Worm (Caenorhabditis elegans) whole organism, L4 larva: Measurements from ENCODE around the gene dpy-10.

ENCODE experiments used
- D1046.2 ChIP-seq: fragments of 200-800 bp; sonication (Bioruptor generic); IDR thresholded peaks from 2 replicates; pipeline ENCODE4 v1.3.6; 2022; ENCODE audit warnings: missing genetic modification characterization, missing compliant biosample characterization
- F10B5.3 ChIP-seq: sonication (generic microtip); optimal IDR thresholded peaks from 2 replicates; lab custom pipeline; 2016; ENCODE audit warnings: mild to moderate bottlenecking, missing genetic modification characterization, missing compliant biosample characterization
- F26F4.8 ChIP-seq: fragments of 200-800 bp; sonication (Bioruptor generic); conservative IDR thresholded peaks from 2 replicates; pipeline ENCODE4 v1.3.6; 2022; ENCODE audit warnings: missing genetic modification characterization, missing compliant biosample characterization
- F37D6.2 ChIP-seq: sonication (generic microtip); optimal IDR thresholded peaks from 2 replicates; lab custom pipeline; 2016; ENCODE audit warnings: mild to moderate bottlenecking, missing genetic modification characterization, missing compliant biosample characterization
- F44E2.7 ChIP-seq: fragments of 200-800 bp; sonication (Bioruptor generic); IDR thresholded peaks from 2 replicates; pipeline ENCODE4 v2.1.2; 2022; ENCODE audit warnings: missing genetic modification characterization, missing compliant biosample characterization
- Y105C5A.15 ChIP-seq: fragments of 200-800 bp; sonication (Bioruptor generic); IDR thresholded peaks from 2 replicates; pipeline ENCODE4 v1.3.6; 2022; ENCODE audit warnings: missing genetic modification characterization, missing compliant biosample characterization
- Y48G9A.11 ChIP-seq: fragments of 200-800 bp; sonication (Bioruptor generic); IDR thresholded peaks from 2 replicates; pipeline ENCODE4 v1.3.6; 2022; ENCODE audit warnings: missing genetic modification reagents, missing genetic modification characterization, missing compliant biosample characterization
- Y5F2A.4 ChIP-seq: fragments of 200-800 bp; sonication (Bioruptor generic); optimal IDR thresholded peaks from 2 replicates; lab custom pipeline; 2018; ENCODE audit warnings: mild to moderate bottlenecking, missing genetic modification characterization, missing compliant biosample characterization
- aha-1 ChIP-seq: fragments of 150-350 bp; peaks from one replicate; lab custom pipeline; 2014; ENCODE audit warnings: missing biosample characterization, missing genetic modification characterization
- arid-1 ChIP-seq: fragments of 200-800 bp; sonication (Bioruptor generic); conservative IDR thresholded peaks from 2 replicates; pipeline ENCODE4 v1.3.6; 2022; ENCODE audit warnings: missing genetic modification reagents, missing genetic modification characterization, missing compliant biosample characterization
- attf-4 ChIP-seq: sonication (generic microtip); optimal IDR thresholded peaks from 3 replicates; lab custom pipeline; 2017; ENCODE audit warnings: missing biosample characterization, missing genetic modification characterization
- ceh-82 ChIP-seq: sonication (generic microtip); optimal IDR thresholded peaks from 2 replicates; lab custom pipeline; 2017; ENCODE audit warnings: missing biosample characterization, missing genetic modification characterization
- ces-1 ChIP-seq: fragments of 150-350 bp; sonication (generic microtip); optimal IDR thresholded peaks from 4 replicates; lab custom pipeline; 2014; ENCODE audit warnings: missing biosample characterization, missing genetic modification reagents, missing genetic modification characterization
- cey-2 ChIP-seq: sonication (generic microtip); optimal IDR thresholded peaks from 3 replicates; lab custom pipeline; 2017; ENCODE audit warnings: missing genetic modification characterization, mild to moderate bottlenecking, missing compliant biosample characterization, antibody characterized with exemption, borderline replicate concordance; ENCODE audit not compliant: insufficient read depth
- daf-16 ChIP-seq, 3 experiments: sonication (generic microtip); optimal IDR thresholded peaks; 2 replicates each; lab custom pipeline; 2016 to 2017; ENCODE audit warnings: missing genetic modification characterization in 3 of 3, missing genetic modification reagents in 3 of 3, mild to moderate bottlenecking in 2 of 3, missing compliant biosample characterization in 2 of 3, missing biosample characterization in 1 of 3, moderate library complexity in 1 of 3
- daf-19 ChIP-seq: fragments of 200-800 bp; sonication (Bioruptor generic); conservative IDR thresholded peaks from 2 replicates; pipeline ENCODE4 v1.3.6; 2022; ENCODE audit warnings: missing genetic modification characterization, missing compliant biosample characterization
- daf-8 ChIP-seq: fragments of 200-800 bp; sonication (Bioruptor generic); IDR thresholded peaks from 2 replicates; pipeline ENCODE4 v1.3.6; 2022; ENCODE audit warnings: missing genetic modification characterization, missing compliant biosample characterization
- dmd-6 ChIP-seq: fragments of 200-800 bp; sonication (Bioruptor generic); IDR thresholded peaks from 2 replicates; pipeline ENCODE4 v1.3.6; 2022; ENCODE audit warnings: missing genetic modification reagents, missing genetic modification characterization, missing compliant biosample characterization
- dve-1 ChIP-seq: sonication (generic microtip); optimal IDR thresholded peaks from 2 replicates; lab custom pipeline; 2017; ENCODE audit warnings: antibody characterized with exemption, mild to moderate bottlenecking, missing genetic modification characterization, missing compliant biosample characterization; ENCODE audit not compliant: insufficient read depth
- gei-8 ChIP-seq: fragments of 200-800 bp; sonication (Bioruptor generic); optimal IDR thresholded peaks from 2 replicates; lab custom pipeline; 2018; ENCODE audit warnings: mild to moderate bottlenecking, missing genetic modification characterization, missing compliant biosample characterization
- hlh-11 ChIP-seq: fragments of 200-800 bp; sonication (Bioruptor generic); optimal IDR thresholded peaks from 2 replicates; lab custom pipeline; 2018; ENCODE audit warnings: mild to moderate bottlenecking, missing genetic modification characterization, missing compliant biosample characterization
- hlh-30 ChIP-seq: sonication (generic microtip); optimal IDR thresholded peaks from 2 replicates; lab custom pipeline; 2017; ENCODE audit warnings: antibody characterized with exemption, mild to moderate bottlenecking, missing genetic modification characterization, missing compliant biosample characterization; ENCODE audit not compliant: insufficient read depth
- jun-1 ChIP-seq: fragments of 150-350 bp; optimal IDR thresholded peaks from 2 replicates; lab custom pipeline; 2014; ENCODE audit warnings: missing biosample characterization, missing genetic modification reagents, missing genetic modification characterization
- lin-1 ChIP-seq: fragments of 200-800 bp; sonication (Bioruptor generic); IDR thresholded peaks from 2 replicates; pipeline ENCODE4 v1.3.6; 2022; ENCODE audit warnings: missing genetic modification reagents, missing genetic modification characterization, missing compliant biosample characterization
- lir-3 ChIP-seq: sonication (generic microtip); optimal IDR thresholded peaks from 2 replicates; lab custom pipeline; 2016; ENCODE audit warnings: mild to moderate bottlenecking, missing genetic modification characterization, missing compliant biosample characterization
- lsy-2 ChIP-seq, 2 experiments: fragments of 150-350 bp in 1 of 2; sonication (generic microtip) in 1 of 2; optimal IDR thresholded peaks; 2 replicates each; lab custom pipeline; 2014 to 2017; ENCODE audit warnings: missing biosample characterization in 2 of 2, missing genetic modification characterization in 2 of 2
- madf-9 ChIP-seq: fragments of 200-800 bp; sonication (Bioruptor generic); conservative IDR thresholded peaks from 2 replicates; pipeline ENCODE4 v1.3.6; 2022; ENCODE audit warnings: missing genetic modification reagents, missing genetic modification characterization, missing compliant biosample characterization
- mxl-2 ChIP-seq: fragments of 200-800 bp; sonication (Bioruptor generic); conservative IDR thresholded peaks from 2 replicates; pipeline ENCODE4 v1.3.6; 2022; ENCODE audit warnings: missing genetic modification reagents, missing genetic modification characterization, missing compliant biosample characterization
- nhr-10 ChIP-seq: fragments of 150-350 bp; optimal IDR thresholded peaks from 2 replicates; lab custom pipeline; 2014; ENCODE audit warnings: missing biosample characterization, missing genetic modification characterization
- nhr-102 ChIP-seq: sonication (generic microtip); optimal IDR thresholded peaks from 2 replicates; lab custom pipeline; 2016; ENCODE audit warnings: mild to moderate bottlenecking, missing genetic modification characterization, moderate library complexity, missing compliant biosample characterization
- nhr-11 ChIP-seq: fragments of 150-350 bp; optimal IDR thresholded peaks from 2 replicates; lab custom pipeline; 2014; ENCODE audit warnings: missing biosample characterization, missing genetic modification characterization
- nhr-111 ChIP-seq: fragments of 200-800 bp; sonication (Bioruptor generic); optimal IDR thresholded peaks from 2 replicates; lab custom pipeline; 2018; ENCODE audit warnings: mild to moderate bottlenecking, missing genetic modification characterization, missing compliant biosample characterization
- nhr-237 ChIP-seq: sonication (generic microtip); optimal IDR thresholded peaks from 2 replicates; lab custom pipeline; 2017; ENCODE audit warnings: missing biosample characterization, missing genetic modification characterization
- nhr-28 ChIP-seq: fragments of 150-350 bp; optimal IDR thresholded peaks from 2 replicates; lab custom pipeline; 2014; ENCODE audit warnings: missing biosample characterization, missing genetic modification characterization
- nhr-76 ChIP-seq: fragments of 150-350 bp; optimal IDR thresholded peaks from 2 replicates; lab custom pipeline; 2014; ENCODE audit warnings: missing biosample characterization, missing genetic modification characterization
- php-3 ChIP-seq: fragments of 200-800 bp; sonication (Bioruptor generic); IDR thresholded peaks from 2 replicates; pipeline ENCODE4 v1.3.6; 2022; ENCODE audit warnings: missing genetic modification reagents, missing genetic modification characterization, missing compliant biosample characterization
- pqm-1 ChIP-seq: sonication (generic microtip); optimal IDR thresholded peaks from 2 replicates; lab custom pipeline; 2017; ENCODE audit warnings: missing biosample characterization, missing genetic modification characterization
- saeg-2 ChIP-seq: fragments of 200-800 bp; sonication (Bioruptor generic); IDR thresholded peaks from 2 replicates; pipeline ENCODE4 v1.3.6; 2022; ENCODE audit warnings: missing genetic modification reagents, missing genetic modification characterization, missing compliant biosample characterization
- sdz-12 ChIP-seq: fragments of 200-800 bp; sonication (Bioruptor generic); optimal IDR thresholded peaks from 2 replicates; lab custom pipeline; 2018; ENCODE audit warnings: mild to moderate bottlenecking, missing genetic modification characterization, missing compliant biosample characterization
- skn-1 ChIP-seq: fragments of 150-350 bp; optimal IDR thresholded peaks from 2 replicates; lab custom pipeline; 2014; ENCODE audit warnings: missing biosample characterization, missing genetic modification characterization
- spr-1 ChIP-seq: sonication (generic microtip); optimal IDR thresholded peaks from 2 replicates; lab custom pipeline; 2016; ENCODE audit warnings: mild to moderate bottlenecking, missing genetic modification characterization, missing compliant biosample characterization
- tag-97 ChIP-seq: fragments of 200-800 bp; sonication (Bioruptor generic); IDR thresholded peaks from 2 replicates; pipeline ENCODE4 v1.3.6; 2022; ENCODE audit warnings: missing genetic modification characterization, missing compliant biosample characterization
- unc-39 ChIP-seq: sonication (generic microtip); optimal IDR thresholded peaks from 2 replicates; lab custom pipeline; 2017; ENCODE audit warnings: missing biosample characterization, missing genetic modification characterization
- unc-62 ChIP-seq, 3 experiments: fragments of 150-350 bp in 1 of 3; sonication (generic microtip); optimal IDR thresholded peaks in 2 of 3; peaks in 1 of 3; 1 replicate in 1 of 3; 2 replicates in 2 of 3; lab custom pipeline; 2014 to 2017; ENCODE audit warnings: missing biosample characterization in 3 of 3, missing genetic modification characterization in 3 of 3, missing genetic modification reagents in 3 of 3, missing genotype in 1 of 3
- vab-7 ChIP-seq: fragments of 200-800 bp; sonication (Bioruptor generic); IDR thresholded peaks from 2 replicates; pipeline ENCODE4 v1.3.6; 2022; ENCODE audit warnings: missing genetic modification reagents, missing genetic modification characterization, missing compliant biosample characterization
- zip-2 ChIP-seq: fragments of 150-350 bp; optimal IDR thresholded peaks from 2 replicates; lab custom pipeline; 2014; ENCODE audit warnings: missing biosample characterization, missing genetic modification characterization

dpy-10 gene

DNA sequence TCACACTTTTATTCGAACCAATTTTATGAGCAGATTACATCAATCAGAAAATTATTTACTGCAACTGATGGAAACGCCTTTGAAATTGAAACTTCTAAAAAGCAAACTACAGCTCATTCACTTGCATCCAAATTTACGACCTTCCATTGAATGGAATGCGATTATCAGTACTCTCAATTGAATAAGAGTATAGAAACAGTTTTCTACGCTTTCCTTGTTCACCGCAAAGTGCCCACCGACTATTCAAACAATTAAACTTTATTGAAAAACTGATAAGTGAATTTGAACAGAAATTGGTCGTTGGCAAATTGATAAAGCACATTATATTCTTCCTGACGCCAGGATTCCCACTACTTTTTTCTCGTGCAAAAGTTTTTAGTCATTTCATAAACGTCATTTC, 46.1 kb downstream of the dpy-10 start (continued):
- TF ChIP-seq php-3: peak; percentile 89; the same call in 1 of the 2 replicates
- no peak for TF ChIP-seq sdz-12 (GFP tag; lab: Kevin White, UChicago)
- TF ChIP-seq pqm-1: peak; percentile 95
- no peak for TF ChIP-seq F10B5.3 (tag; lab: Kevin White, UChicago)
- TF ChIP-seq lsy-2 (tag; optimal IDR thresholded peaks at IDR 0.05; lab: Kevin White, UChicago): no peak
- TF ChIP-seq nhr-111 (GFP tag; lab: Kevin White, UChicago): no peak
- no peak for TF ChIP-seq ces-1 (GFP tag; lab: Kevin White, UChicago)
- TF ChIP-seq dve-1: peak; percentile 29
- no peak for TF ChIP-seq daf-8 (GFP tag; lab: Robert Waterston, UW)
- TF ChIP-seq nhr-28 (tag; lab: Kevin White, UChicago): peak; percentile 72
- TF ChIP-seq, all 104 proteins: peak for 8

DNA sequence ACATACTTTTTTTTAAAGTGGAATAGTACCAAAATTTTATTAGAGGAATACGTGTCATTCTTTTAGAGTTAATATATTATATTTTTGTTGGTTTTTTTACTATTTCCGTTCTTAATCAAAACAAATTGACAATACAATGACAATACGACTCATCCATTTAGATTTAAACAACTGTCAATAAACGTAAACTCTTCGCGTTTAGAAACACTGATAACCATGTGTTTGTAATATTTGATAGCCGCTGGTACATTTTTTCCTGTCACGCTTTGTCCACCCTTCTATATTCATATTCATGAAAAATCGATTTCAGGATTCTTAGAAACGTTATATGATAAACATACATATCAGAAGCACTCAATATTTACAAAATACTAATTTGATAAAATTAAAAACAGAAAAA, 48.2 kb downstream of the dpy-10 start:
- TF ChIP-seq nhr-10 (tag; lab: Kevin White, UChicago) (no peak), saeg-2 (no peak), unc-39 (tag; lab: Kevin White, UChicago) (no peak), hlh-30 (tag; lab: Kevin White, UChicago) (no peak), dve-1 (peak; percentile 52), daf-19 (GFP tag; lab: Robert Waterston, UW) (no peak), dmd-6 (peak; percentile 42; the same call in 1 of the 2 replicates), D1046.2 (GFP tag; lab: Robert Waterston, UW) (no peak), daf-16 (GFP tag; optimal IDR thresholded peaks at IDR 0.05; lab: Kevin White, UChicago) (no peak), daf-16 (tag; optimal IDR thresholded peaks at IDR 0.05; lab: Kevin White, UChicago) (peak; percentile 66), gei-8 (no peak), cey-2 (tag; lab: Kevin White, UChicago) (no peak)

ce11 chrII:6661211-6661610, 50.8 kb downstream of the dpy-10 start, which contains the start of gene T19D12.2:
T19D12.2 (plus strand) TSS chrII:6661335.
- TF ChIP-seq nhr-102 (tag; lab: Kevin White, UChicago) (no peak), daf-19 (GFP tag; lab: Robert Waterston, UW) (no peak), F10B5.3 (tag; lab: Kevin White, UChicago) (no peak), nhr-11 (tag; lab: Kevin White, UChicago) (no peak), cey-2 (tag; lab: Kevin White, UChicago) (no peak), tag-97 (GFP tag; lab: Robert Waterston, UW) (no peak), dve-1 (peak; percentile 33), vab-7 (GFP tag; lab: Robert Waterston, UW) (no peak), skn-1 (tag; lab: Kevin White, UChicago) (no peak), madf-9 (GFP tag; lab: Robert Waterston, UW) (no peak), F26F4.8 (GFP tag; lab: Robert Waterston, UW) (no peak), spr-1 (no peak), nhr-28 (tag; lab: Kevin White, UChicago) (peak; percentile 19), Y105C5A.15 (GFP tag; lab: Robert Waterston, UW) (no peak), F44E2.7 (GFP tag; lab: Robert Waterston, UW) (no peak), zip-2 (tag; lab: Kevin White, UChicago) (no peak), attf-4 (tag; lab: Kevin White, UChicago) (no peak), F37D6.2 (tag; lab: Kevin White, UChicago) (no peak), lin-1 (no peak), nhr-76 (tag; lab: Kevin White, UChicago) (no peak), nhr-237 (tag; lab: Kevin White, UChicago) (no peak), php-3 (peak; percentile 81; the same call in 1 of the 2 replicates), dmd-6 (peak; percentile 48; the same call in 1 of the 2 replicates), hlh-11 (tag; lab: Kevin White, UChicago) (peak; percentile 18), lir-3 (tag; lab: Kevin White, UChicago) (no peak), daf-16 (GFP tag; optimal IDR thresholded peaks at IDR 0.05; lab: Kevin White, UChicago) (no peak), daf-16 (tag; optimal IDR thresholded peaks at IDR 0.05; lab: Kevin White, UChicago) (peak; percentile 45), unc-62 (GFP tag; optimal IDR thresholded peaks at IDR 0.05 in 1 of 2; lab: Kevin White, UChicago) (no peak), unc-62 (tag; optimal IDR thresholded peaks at IDR 0.05; lab: Kevin White, UChicago) (no peak), jun-1 (no peak), mxl-2 (no peak), arid-1 (GFP tag; lab: Robert Waterston, UW) (no peak), Y48G9A.11 (GFP tag; lab: Robert Waterston, UW) (no peak), lsy-2 (tag; optimal IDR thresholded peaks at IDR 0.05; lab: Kevin White, UChicago) (no peak), Y5F2A.4 (GFP tag; lab: Kevin White, UChicago) (no peak), ceh-82 (no peak), pqm-1 (peak; percentile 93), aha-1 (tag; lab: Kevin White, UChicago) (no peak)
